Fruit fly (Drosophila melanogaster) ovary, adult (tissue): ENCODE measurements around the gene CG17105.

Source experiments
- CG17801 ChIP-seq: fragments of 200-800 bp; optimal IDR thresholded peaks from 2 replicates; lab custom pipeline; 2019; ENCODE audit warnings: missing biosample characterization, mild to moderate bottlenecking, missing genetic modification characterization, moderate library complexity; ENCODE audit not compliant: partially characterized antibody

The CG17105 gene

DNA sequence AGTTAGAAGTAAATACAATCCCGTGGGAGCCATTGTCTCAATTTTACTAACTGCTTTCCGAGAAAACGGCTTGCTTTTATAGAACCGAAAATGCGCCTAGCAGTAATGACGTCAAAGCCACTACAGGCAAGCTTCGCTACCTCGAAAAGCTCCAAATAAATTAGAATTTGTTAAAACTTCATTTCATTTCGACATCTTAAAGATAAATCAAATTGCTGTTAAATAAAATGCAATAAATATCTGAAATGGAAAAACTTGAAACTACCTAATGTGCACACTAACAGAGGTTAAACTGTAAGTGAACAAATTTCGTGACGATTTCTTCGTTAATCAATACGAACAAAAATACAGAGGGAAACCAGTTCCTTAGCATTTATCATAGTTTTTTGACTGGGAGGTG lies 17.2 kb downstream of the CG17105 start, which contains the start of gene CG7300:
CG7300 (minus strand) TSS at position 52 of the 400 bp plus-strand sequence.
- TF ChIP-seq CG17801 (GFP tag; lab: Kevin White, UChicago), result no peak

DNA sequence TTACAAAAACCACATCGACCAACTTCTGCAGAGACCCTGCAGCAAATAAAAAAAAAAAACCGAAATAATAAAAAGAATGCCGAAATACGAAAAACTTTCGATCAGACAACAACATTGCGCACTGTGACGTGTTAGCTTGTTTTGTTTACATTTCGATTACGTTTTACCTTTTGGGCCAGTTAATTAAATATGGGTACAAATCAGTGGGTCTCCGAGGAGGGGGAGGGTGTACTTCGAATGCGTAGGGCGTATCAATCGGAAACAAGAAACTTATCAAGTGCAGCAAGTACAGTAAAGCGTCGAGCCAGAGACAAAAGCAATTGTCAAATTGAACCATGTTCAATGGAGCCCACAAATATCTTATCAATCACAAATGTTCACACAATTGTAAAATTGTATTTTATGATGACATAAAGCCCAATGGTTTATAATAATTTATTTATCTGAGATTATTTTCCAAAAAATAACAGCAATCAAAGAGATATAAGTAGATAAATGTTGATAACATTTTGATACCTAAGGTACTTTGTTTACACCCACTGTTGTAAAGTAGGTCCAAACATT lies 20.8 kb downstream of the CG17105 start, which contains the start of gene Lip1:
Lip1 (minus strand) TSS at position 46 of the 564 bp plus-strand sequence.
- no peak for TF ChIP-seq CG17801 (GFP tag; lab: Kevin White, UChicago)

DNA sequence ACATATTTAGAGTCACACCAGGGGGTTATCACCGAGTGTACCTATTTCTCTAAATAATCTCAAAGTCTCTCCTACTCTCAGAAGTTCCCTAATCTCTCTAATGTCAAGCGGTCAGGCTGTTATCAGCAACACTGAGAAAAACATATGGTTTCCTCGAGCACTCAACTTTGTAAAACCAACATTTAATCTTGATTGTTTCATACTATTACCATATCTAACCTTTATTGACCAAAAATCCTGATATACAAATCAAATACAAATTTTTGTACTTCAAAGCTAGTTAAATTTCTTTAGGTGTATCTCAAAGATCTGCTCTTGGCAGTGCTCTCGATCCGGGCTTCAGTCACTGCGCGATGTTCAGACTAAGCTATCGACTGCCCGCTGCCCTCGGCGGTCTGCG lies 22.5 kb downstream of the CG17105 start, which contains the start of gene CG6415:
CG6415 (plus strand) TSS at position 341 of the 400 bp plus-strand sequence.
- no peak for TF ChIP-seq CG17801 (GFP tag; lab: Kevin White, UChicago)

DNA sequence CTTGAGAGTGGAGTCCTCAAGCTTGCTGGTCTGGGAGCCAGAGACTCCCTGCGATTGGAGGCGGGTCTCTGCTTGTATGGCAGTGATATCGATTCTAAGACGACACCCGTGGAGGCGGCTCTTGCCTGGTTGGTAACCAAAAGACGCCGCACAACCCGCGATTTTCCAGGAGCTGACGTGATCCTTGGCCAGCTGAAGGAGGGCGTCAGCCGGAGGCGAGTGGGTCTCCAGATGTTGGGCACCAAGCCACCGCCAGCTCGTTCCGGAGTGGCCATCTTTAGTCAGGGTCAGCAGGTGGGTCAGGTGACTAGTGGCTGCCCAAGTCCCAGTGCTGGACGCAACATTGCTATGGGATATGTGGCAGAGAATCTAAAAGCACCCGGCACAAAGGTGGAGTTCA lies 23.6 kb downstream of the CG17105 start:
- no peak for TF ChIP-seq CG17801 (GFP tag; lab: Kevin White, UChicago)

DNA sequence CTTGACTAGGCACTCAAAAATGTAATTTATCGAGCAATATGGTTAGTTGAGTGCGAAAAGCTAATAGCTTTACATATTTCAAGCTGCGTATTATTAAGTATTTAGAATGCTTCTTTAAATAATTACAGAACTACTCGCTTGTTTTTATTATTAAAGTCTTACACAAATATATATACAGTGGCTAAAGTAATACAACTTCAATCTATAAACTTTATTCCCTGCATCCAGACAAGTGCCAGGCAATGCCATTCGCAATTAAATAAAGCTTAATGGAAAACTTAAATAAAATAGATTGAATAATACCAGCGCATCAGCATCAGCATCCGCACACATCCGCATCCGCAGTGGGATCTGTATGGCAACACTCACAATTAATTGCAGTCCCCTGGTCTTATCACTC lies 25.4 kb downstream of the CG17105 start:
- TF ChIP-seq CG17801 (GFP tag; lab: Kevin White, UChicago), result no peak

DNA sequence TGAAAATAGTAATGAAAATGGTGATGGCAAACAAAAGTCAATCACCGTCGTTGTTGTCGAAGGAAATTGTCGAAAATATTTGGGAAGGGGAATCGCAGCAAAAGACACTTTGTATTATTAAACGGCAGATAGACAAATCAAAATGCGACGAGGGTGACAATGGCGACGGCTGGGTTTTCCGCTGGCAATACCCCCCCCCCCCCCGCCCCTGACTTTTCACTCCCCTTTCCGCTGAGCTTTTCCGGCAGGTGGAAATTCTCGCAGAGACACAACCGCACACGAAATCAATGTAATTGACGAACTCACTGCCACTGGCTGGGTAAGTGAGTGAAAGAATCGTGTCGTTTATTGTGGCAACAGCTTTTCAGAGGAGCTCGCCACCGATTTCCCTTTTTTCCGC lies 27.3 kb downstream of the CG17105 start:
- no peak for TF ChIP-seq CG17801 (GFP tag; lab: Kevin White, UChicago)

DNA sequence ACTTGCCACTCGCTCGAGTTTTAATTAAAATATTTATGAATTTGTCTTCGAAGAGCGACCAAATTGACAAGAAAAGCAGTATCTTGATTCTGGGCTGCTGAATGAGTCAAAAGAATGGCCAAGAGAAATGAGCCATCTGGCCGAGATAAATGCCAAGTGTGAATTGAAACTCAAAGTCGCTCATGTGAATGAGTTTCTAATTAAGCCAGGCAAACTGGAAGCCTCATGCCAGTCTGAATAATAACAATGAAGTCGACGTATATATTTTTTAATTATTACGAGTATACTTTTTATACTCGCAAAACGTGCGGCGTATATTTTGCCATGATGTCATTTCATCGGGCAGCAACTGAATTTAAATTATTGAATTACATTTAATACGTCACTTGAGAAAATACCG lies 28.5 kb downstream of the CG17105 start, which contains the start of gene Lip2:
Lip2 (minus strand) TSS at position 101 of the 400 bp plus-strand sequence.
- TF ChIP-seq CG17801 (GFP tag; lab: Kevin White, UChicago), result no peak

DNA sequence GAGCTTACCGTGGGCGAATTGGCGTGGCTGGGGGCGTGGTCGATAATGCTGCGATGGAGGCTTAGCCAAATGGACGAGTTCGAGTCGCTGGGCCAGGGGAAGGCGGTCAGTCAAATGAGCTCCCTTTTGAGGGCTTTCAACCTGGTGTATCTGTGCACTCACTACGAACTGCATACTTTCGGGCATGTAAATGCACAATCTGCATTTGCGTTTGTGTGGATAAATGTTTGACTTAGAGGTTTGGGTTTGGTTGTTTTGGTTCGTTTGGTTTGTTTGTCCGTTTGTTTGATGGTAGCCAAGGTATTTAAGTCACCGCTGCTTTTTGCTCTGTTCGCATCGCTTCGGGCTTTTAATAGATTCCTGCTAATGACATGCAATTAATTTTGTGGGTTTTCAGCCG lies 30.4 kb downstream of the CG17105 start:
- no peak for TF ChIP-seq CG17801 (GFP tag; lab: Kevin White, UChicago)

DNA sequence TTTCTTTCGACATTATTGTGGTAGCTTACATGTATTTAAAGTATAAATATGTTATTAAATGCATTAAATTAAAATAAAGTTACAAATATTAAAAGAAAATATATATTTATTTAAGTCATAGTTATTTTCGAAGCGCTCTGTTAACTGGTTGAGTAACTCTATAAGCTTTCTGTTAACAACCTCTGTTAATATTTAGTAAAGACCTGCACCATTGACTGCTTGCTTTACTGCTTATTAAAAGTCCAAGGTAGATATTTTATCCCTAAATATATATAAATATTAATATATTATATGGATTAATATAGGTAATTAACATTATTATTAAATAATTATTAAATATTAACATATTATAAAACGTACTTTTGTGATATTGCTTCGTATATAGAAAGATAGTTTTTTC lies 40.7 kb downstream of the CG17105 start:
- no peak for TF ChIP-seq CG17801 (GFP tag; lab: Kevin White, UChicago)

DNA sequence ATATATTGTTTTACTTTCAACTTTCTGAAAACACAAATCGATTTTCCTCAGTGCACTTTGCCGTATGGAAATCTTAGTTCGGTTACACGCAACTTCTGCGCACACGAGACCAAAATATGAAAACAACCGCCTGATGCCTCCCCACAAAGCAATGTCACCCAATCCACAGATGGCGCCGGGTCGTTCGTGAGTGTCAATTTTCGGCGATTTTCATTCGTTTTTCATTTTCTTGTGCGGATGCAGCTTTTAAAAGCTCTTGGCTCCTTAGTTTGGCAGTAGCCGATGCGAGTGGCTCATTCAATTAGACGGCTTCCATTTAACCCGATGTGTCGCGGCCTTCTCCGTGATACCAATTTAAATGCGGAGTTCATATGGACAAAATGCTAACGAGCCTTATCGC lies 43.1 kb downstream of the CG17105 start, which contains the start of gene CG6431:
CG6431 (plus strand) TSS at position 301 of the 400 bp plus-strand sequence.
- no peak for TF ChIP-seq CG17801 (GFP tag; lab: Kevin White, UChicago)

DNA sequence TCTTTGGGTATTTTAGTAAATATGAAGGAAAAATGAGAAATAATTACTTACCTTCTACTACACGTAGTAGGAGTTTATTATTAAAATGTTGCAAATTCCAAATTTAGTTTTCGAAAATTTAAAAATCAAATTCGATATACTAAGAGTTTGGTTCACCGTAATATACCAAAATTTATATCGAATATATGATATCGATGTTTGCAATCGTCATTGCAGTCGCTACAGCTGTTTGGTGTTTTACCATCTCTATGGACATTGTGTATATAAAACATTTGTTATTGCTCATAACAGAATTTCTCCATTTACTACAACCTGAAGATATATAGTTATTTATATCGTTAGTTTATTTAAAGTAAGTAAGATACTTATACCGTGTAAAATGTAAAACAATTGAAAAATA lies 47.9 kb downstream of the CG17105 start, which contains the start of gene CG6443:
CG6443 (plus strand) TSS at position 228 of the 400 bp plus-strand sequence.
- no peak for TF ChIP-seq CG17801 (GFP tag; lab: Kevin White, UChicago)

DNA sequence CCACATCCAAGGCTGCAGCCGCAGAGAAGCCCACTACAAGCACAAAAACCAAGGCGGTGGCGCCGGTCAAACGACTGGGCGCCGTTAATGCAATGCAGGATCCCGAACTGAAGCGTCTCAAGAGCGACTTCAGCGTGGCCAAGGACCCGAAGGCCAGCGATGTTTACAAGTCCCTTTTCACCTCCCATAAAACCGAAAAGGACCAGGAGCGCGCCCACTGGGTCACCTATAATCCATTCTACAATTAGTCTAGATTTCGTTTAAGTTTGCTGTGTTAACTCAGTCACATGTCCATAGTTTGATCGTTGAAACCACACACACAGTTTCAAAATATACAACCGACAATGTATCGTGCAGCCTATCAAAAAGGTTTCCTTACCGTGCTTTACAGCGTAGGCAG lies 49.1 kb downstream of the CG17105 start, which contains the start of gene CG17118:
CG17118 (plus strand) TSS at position 301 of the 400 bp plus-strand sequence.
- no peak for TF ChIP-seq CG17801 (GFP tag; lab: Kevin White, UChicago)
